Fruit fly (Drosophila melanogaster) whole organism: ENCODE measurements around the gene sNPF.

Experiments
- CG8478 ChIP-seq: fragments of >200 bp; optimal IDR thresholded peaks from 2 replicates; lab custom pipeline; 2018; ENCODE audit warnings: inconsistent platforms
- Dll ChIP-seq: fragments of >200 bp; optimal IDR thresholded peaks from 2 replicates; lab custom pipeline; 2017
- EcR ChIP-seq, 2 experiments: fragments of >200 bp; optimal IDR thresholded peaks; 2 replicates each; lab custom pipeline; 2017; ENCODE audit warnings: missing biosample characterization in 2 of 2, missing genetic modification characterization in 2 of 2, missing genetic modification reagents in 2 of 2
- pan ChIP-seq: fragments of >200 bp; optimal IDR thresholded peaks from 2 replicates; lab custom pipeline; 2017
- psq ChIP-seq: fragments of >200 bp; optimal IDR thresholded peaks from 2 replicates; lab custom pipeline; 2017
- usp ChIP-seq: fragments of >200 bp; optimal IDR thresholded peaks from 2 replicates; lab custom pipeline; 2017; ENCODE audit warnings: missing biosample characterization, missing genetic modification characterization, mixed read lengths

- TF ChIP-seq usp (GFP tag; lab: Kevin White, UChicago) (no peak), EcR (GFP tag; optimal IDR thresholded peaks at IDR 0.05; lab: Kevin White, UChicago) (no peak), CG8478 (lab: Kevin White, UChicago) (no peak), psq (no peak), pan (lab: Kevin White, UChicago) (no peak), Dll (lab: Kevin White, UChicago) (no peak)
These were observed 1.3 kb upstream of the sNPF start for dm6 chr2L:20026351-20026849.
